Fruit fly (Drosophila melanogaster) whole organism, embryonic: ENCODE data around the gene fliI.
A peak's percentile ranks its signal among the peaks of the same experiment; 100 is the strongest.

Experiments used
- Antp ChIP-seq: fragments of 200-800 bp; sonication (Bioruptor generic); optimal IDR thresholded peaks from 3 replicates; lab custom pipeline; 2016; ENCODE audit warnings: missing biosample characterization, missing genetic modification characterization
- CG10366 ChIP-seq: fragments of 200-800 bp; sonication (Bioruptor generic); IDR thresholded peaks from 2 replicates; pipeline ENCODE4 v1.3.6; 2022; ENCODE audit warnings: missing biosample characterization, missing genetic modification characterization
- CG10543 ChIP-seq: fragments of 200-800 bp; sonication (Bioruptor generic); optimal IDR thresholded peaks from 3 replicates; lab custom pipeline; 2017; ENCODE audit warnings: missing biosample characterization, mild to moderate bottlenecking, missing genetic modification characterization, moderate library complexity
- CG17359 ChIP-seq: fragments of 200-800 bp; sonication (Bioruptor generic); optimal IDR thresholded peaks from 3 replicates; lab custom pipeline; 2018; ENCODE audit warnings: missing biosample characterization, mild to moderate bottlenecking, missing genetic modification characterization, moderate library complexity
- CG17568 ChIP-seq: fragments of 200-800 bp; sonication (Bioruptor generic); optimal IDR thresholded peaks from 2 replicates; lab custom pipeline; 2018; ENCODE audit warnings: missing biosample characterization, mild to moderate bottlenecking, missing genetic modification characterization, moderate library complexity
- CG3065 ChIP-seq: fragments of 200-800 bp; sonication (Bioruptor generic); optimal IDR thresholded peaks from 2 replicates; lab custom pipeline; 2016; ENCODE audit warnings: missing biosample characterization, missing genetic modification characterization
- CG33557 ChIP-seq: fragments of 200-800 bp; sonication (Bioruptor generic); optimal IDR thresholded peaks from 2 replicates; lab custom pipeline; 2019; ENCODE audit warnings: missing biosample characterization, mild to moderate bottlenecking, missing genetic modification characterization, moderate library complexity
- CG4328 ChIP-seq: fragments of 200-800 bp; sonication (Bioruptor generic); optimal IDR thresholded peaks from 3 replicates; lab custom pipeline; 2017; ENCODE audit warnings: missing biosample characterization, missing genetic modification reagents, missing genetic modification characterization
- CG4730 ChIP-seq: fragments of 200-800 bp; sonication (Bioruptor generic); IDR thresholded peaks from 2 replicates; pipeline ENCODE4 v1.3.6; 2022; ENCODE audit warnings: missing biosample characterization, missing genetic modification characterization
- CG4854 ChIP-seq: fragments of 200-800 bp; sonication (Bioruptor generic); optimal IDR thresholded peaks from 2 replicates; lab custom pipeline; 2016; ENCODE audit warnings: missing biosample characterization, missing genetic modification characterization, inconsistent platforms
- CG5245 ChIP-seq: fragments of 200-800 bp; sonication (Bioruptor generic); optimal IDR thresholded peaks from 3 replicates; lab custom pipeline; 2016; ENCODE audit warnings: missing biosample characterization, missing genetic modification characterization
- CG7987 ChIP-seq: fragments of 200-800 bp; sonication (Bioruptor generic); optimal IDR thresholded peaks from 2 replicates; lab custom pipeline; 2018; ENCODE audit warnings: missing biosample characterization, mild to moderate bottlenecking, missing genetic modification characterization, moderate library complexity
- CG9215 ChIP-seq: fragments of 200-800 bp; sonication (Bioruptor generic); IDR thresholded peaks from 2 replicates; pipeline ENCODE4 v1.3.6; 2022; ENCODE audit warnings: missing biosample characterization, missing genetic modification characterization
- Camta ChIP-seq: fragments of 200-800 bp; sonication (Bioruptor generic); optimal IDR thresholded peaks from 2 replicates; lab custom pipeline; 2016; ENCODE audit warnings: missing biosample characterization, missing genetic modification characterization
- Dbx ChIP-seq: fragments of 200-800 bp; sonication (Bioruptor generic); IDR thresholded peaks from 3 replicates; pipeline ENCODE4 v1.3.6; 2022; ENCODE audit warnings: missing biosample characterization, missing genetic modification characterization
- Ets97D ChIP-seq: fragments of 200-800 bp; sonication (Bioruptor generic); optimal IDR thresholded peaks from 3 replicates; lab custom pipeline; 2016; ENCODE audit warnings: missing biosample characterization, missing genetic modification characterization
- Hey ChIP-seq: fragments of 200-800 bp; sonication (Bioruptor generic); optimal IDR thresholded peaks from 3 replicates; lab custom pipeline; 2018; ENCODE audit warnings: missing biosample characterization, mild to moderate bottlenecking, missing genetic modification characterization
- Hmx ChIP-seq: fragments of 200-800 bp; sonication (Bioruptor generic); optimal IDR thresholded peaks from 2 replicates; lab custom pipeline; 2016; ENCODE audit warnings: missing biosample characterization, missing genetic modification characterization
- Lhr ChIP-seq: fragments of 200-800 bp; sonication (Bioruptor generic); optimal IDR thresholded peaks from 3 replicates; lab custom pipeline; 2017; ENCODE audit warnings: mild to moderate bottlenecking, missing biosample characterization, missing genetic modification reagents, missing genetic modification characterization
- MESR4 ChIP-seq: fragments of 200-800 bp; sonication (Bioruptor generic); optimal IDR thresholded peaks from 2 replicates; lab custom pipeline; 2018; ENCODE audit warnings: missing biosample characterization, mild to moderate bottlenecking, missing genetic modification characterization, moderate library complexity
- Max ChIP-seq: fragments of 200-800 bp; sonication (Bioruptor generic); optimal IDR thresholded peaks from 2 replicates; lab custom pipeline; 2016; ENCODE audit warnings: missing biosample characterization, mild to moderate bottlenecking, missing genetic modification characterization
- Mes4 ChIP-seq: fragments of 200-800 bp; sonication (Bioruptor generic); optimal IDR thresholded peaks from 2 replicates; lab custom pipeline; 2016; ENCODE audit warnings: missing biosample characterization, missing genetic modification characterization
- Taf1 ChIP-seq: fragments of 200-800 bp; sonication (Bioruptor generic); IDR thresholded peaks from 2 replicates; pipeline ENCODE4 v1.3.6; 2022; ENCODE audit warnings: missing biosample characterization, missing genetic modification characterization
- amos ChIP-seq: fragments of 200-800 bp; sonication (Bioruptor generic); IDR thresholded peaks from 2 replicates; pipeline ENCODE4 v1.3.6; 2022; ENCODE audit warnings: missing biosample characterization, missing genetic modification characterization; ENCODE audit not compliant: partially characterized antibody
- ato ChIP-seq: fragments of 200-800 bp; sonication (Bioruptor generic); IDR thresholded peaks from 2 replicates; pipeline ENCODE4 v1.3.6; 2022; ENCODE audit warnings: missing biosample characterization, missing genetic modification characterization; ENCODE audit not compliant: partially characterized antibody
- bcd ChIP-seq: fragments of 200-800 bp; sonication (Bioruptor generic); optimal IDR thresholded peaks from 2 replicates; lab custom pipeline; 2017; ENCODE audit warnings: missing biosample characterization, mild to moderate bottlenecking, missing genetic modification characterization
- cato ChIP-seq: fragments of 200-800 bp; sonication (Bioruptor generic); optimal IDR thresholded peaks from 2 replicates; lab custom pipeline; 2016; ENCODE audit warnings: missing biosample characterization, missing genetic modification characterization, borderline replicate concordance
- chinmo ChIP-seq: fragments of 200-800 bp; sonication (Bioruptor generic); IDR thresholded peaks from 4 replicates; pipeline ENCODE4 v1.3.6; 2022; ENCODE audit warnings: missing biosample characterization, missing genetic modification characterization; ENCODE audit not compliant: partially characterized antibody
- da ChIP-seq: fragments of 200-800 bp; sonication (Bioruptor generic); optimal IDR thresholded peaks from 2 replicates; lab custom pipeline; 2016; ENCODE audit warnings: missing biosample characterization, missing genetic modification characterization
- dpn ChIP-seq, 2 experiments: fragments of 200-800 bp; sonication (Bioruptor generic); optimal IDR thresholded peaks; 3 replicates each; lab custom pipeline; 2016; ENCODE audit warnings: missing biosample characterization in 2 of 2, missing genetic modification characterization in 2 of 2
- gcm ChIP-seq: fragments of 200-800 bp; sonication (Bioruptor generic); optimal IDR thresholded peaks from 2 replicates; lab custom pipeline; 2019; ENCODE audit warnings: missing biosample characterization, mild to moderate bottlenecking, missing genetic modification characterization, moderate library complexity
- gfzf ChIP-seq: fragments of 200-800 bp; sonication (Bioruptor generic); optimal IDR thresholded peaks from 2 replicates; lab custom pipeline; 2016; ENCODE audit warnings: missing biosample characterization, mild to moderate bottlenecking, missing genetic modification characterization, moderate library complexity
- gsb ChIP-seq: fragments of 200-800 bp; sonication (Bioruptor generic); IDR thresholded peaks from 2 replicates; pipeline ENCODE4 v1.3.6; 2022; ENCODE audit warnings: missing biosample characterization, missing genetic modification characterization
- maf-S ChIP-seq: fragments of 200-800 bp; sonication (Bioruptor generic); optimal IDR thresholded peaks from 2 replicates; lab custom pipeline; 2016; ENCODE audit warnings: missing biosample characterization, missing genetic modification characterization
- nerfin-2 ChIP-seq: fragments of 200-800 bp; sonication (Bioruptor generic); IDR thresholded peaks from 2 replicates; pipeline ENCODE4 v1.3.6; 2022; ENCODE audit warnings: missing biosample characterization, missing genetic modification characterization; ENCODE audit not compliant: partially characterized antibody
- pan ChIP-seq, 4 experiments: fragments of >200 bp in 3 of 4; fragments of 200-800 bp in 1 of 4; sonication (Bioruptor generic) in 1 of 4; optimal IDR thresholded peaks in 3 of 4; IDR thresholded peaks in 1 of 4; 2 replicates each; pipeline versions ENCODE4 v1.3.6 to Lab custom; 2017 to 2022; ENCODE audit warnings: missing biosample characterization in 2 of 4, missing genetic modification characterization in 2 of 4, mixed read lengths in 1 of 4
- pita ChIP-seq: fragments of 200-800 bp; sonication (Bioruptor generic); optimal IDR thresholded peaks from 2 replicates; lab custom pipeline; 2017; ENCODE audit warnings: missing biosample characterization, mild to moderate bottlenecking, missing genetic modification characterization
- pnt ChIP-seq: fragments of 200-800 bp; sonication (Bioruptor generic); optimal IDR thresholded peaks from 3 replicates; lab custom pipeline; 2016; ENCODE audit warnings: missing biosample characterization, missing genetic modification characterization
- salm ChIP-seq: fragments of 200-800 bp; sonication (Bioruptor generic); optimal IDR thresholded peaks from 2 replicates; lab custom pipeline; 2018; ENCODE audit warnings: missing biosample characterization, mild to moderate bottlenecking, missing genetic modification characterization
- slbo ChIP-seq: fragments of 200-800 bp; sonication (Bioruptor generic); IDR thresholded peaks from 2 replicates; pipeline ENCODE4 v1.3.6; 2022; ENCODE audit warnings: missing biosample characterization, missing genetic modification characterization
- so ChIP-seq: fragments of 200-800 bp; sonication (Bioruptor generic); IDR thresholded peaks from 3 replicates; pipeline ENCODE4 v1.3.6; 2022; ENCODE audit warnings: missing biosample characterization, missing genetic modification characterization
- sqz ChIP-seq: fragments of 200-800 bp; sonication (Bioruptor generic); optimal IDR thresholded peaks from 3 replicates; lab custom pipeline; 2018; ENCODE audit warnings: missing biosample characterization, mild to moderate bottlenecking, missing genetic modification characterization
- sug ChIP-seq: fragments of 200-800 bp; optimal IDR thresholded peaks from 2 replicates; lab custom pipeline; 2019; ENCODE audit warnings: missing biosample characterization, mild to moderate bottlenecking, missing genetic modification characterization, moderate library complexity
- tll ChIP-seq, 2 experiments: fragments of 200-800 bp in 1 of 2; fragments of >200 bp in 1 of 2; sonication (Bioruptor generic) in 1 of 2; optimal IDR thresholded peaks; 2 replicates each; lab custom pipeline; 2017 to 2019; ENCODE audit warnings: missing biosample characterization in 2 of 2, missing genetic modification characterization in 2 of 2, mild to moderate bottlenecking in 1 of 2, moderate library complexity in 1 of 2
- ttk ChIP-seq: fragments of 200-800 bp; sonication (Bioruptor generic); IDR thresholded peaks from 2 replicates; pipeline ENCODE4 v2.1.2; 2022; ENCODE audit warnings: missing biosample characterization, missing genetic modification characterization
- vfl ChIP-seq: fragments of 200-800 bp; sonication (Bioruptor generic); optimal IDR thresholded peaks from 2 replicates; lab custom pipeline; 2016; ENCODE audit warnings: missing biosample characterization, missing genetic modification characterization
- zen ChIP-seq: fragments of 200-800 bp; sonication (Bioruptor generic); optimal IDR thresholded peaks from 3 replicates; lab custom pipeline; 2018; ENCODE audit warnings: missing biosample characterization, mild to moderate bottlenecking, missing genetic modification characterization, moderate library complexity
- zfh1 ChIP-seq: fragments of 200-800 bp; sonication (Bioruptor generic); IDR thresholded peaks from 3 replicates; pipeline ENCODE4 v1.3.6; 2022; ENCODE audit warnings: missing biosample characterization, missing genetic modification characterization

Gene fliI

dm6 chrX:21367363-21368072, 28.0 kb downstream of the fliI start (continued):
- TF ChIP-seq Ets97D (GFP tag; lab: Kevin White, UChicago): peak; percentile 87
- peak; percentile 97 for TF ChIP-seq sug (tag; lab: Kevin White, UChicago)
- peak; percentile 97 for TF ChIP-seq vfl (GFP tag; lab: Kevin White, UChicago)
- TF ChIP-seq pan (optimal IDR thresholded peaks at IDR 0.05; lab: Kevin White, UChicago): no peak
- peak in 1 of 2 experiments; percentile 97 for TF ChIP-seq pan (GFP tag; optimal IDR thresholded peaks at IDR 0.05 in 1 of 2, IDR thresholded peaks at IDR 0.05 in 1 of 2)
- peak; percentile 87 for TF ChIP-seq Hmx (GFP tag; lab: Kevin White, UChicago)
- peak; percentile 94 for TF ChIP-seq Lhr (GFP tag; lab: Kevin White, UChicago)
- peak; percentile 98 for TF ChIP-seq CG17359 (tag; lab: Kevin White, UChicago)
- TF ChIP-seq bcd: peak; percentile 99
- no peak for TF ChIP-seq gfzf (GFP tag; lab: Kevin White, UChicago)
- TF ChIP-seq ato (GFP tag; lab: Robert Waterston, UW): no peak
- TF ChIP-seq cato (GFP tag; lab: Kevin White, UChicago): peak; percentile 97
- no peak for TF ChIP-seq pita (GFP tag; lab: Kevin White, UChicago)
- no peak for TF ChIP-seq nerfin-2 (GFP tag; lab: Robert Waterston, UW)
- peak; percentile 81 for TF ChIP-seq da (GFP tag; lab: Kevin White, UChicago)
- peak; percentile 98 for TF ChIP-seq gcm
- no peak for TF ChIP-seq amos (GFP tag; lab: Robert Waterston, UW)
- peak; percentile 97 for TF ChIP-seq salm (tag; lab: Kevin White, UChicago)
- TF ChIP-seq CG7987 (GFP tag; lab: Kevin White, UChicago): peak; percentile 92
- TF ChIP-seq sqz: peak; percentile 94
- TF ChIP-seq chinmo (GFP tag; lab: Robert Waterston, UW): 0 out of 4 replicates have a peak, but pooled peaks have one; percentile 45
- TF ChIP-seq so (GFP tag; lab: Robert Waterston, UW): peak; percentile 97
- TF ChIP-seq CG10543: peak; percentile 99
- TF ChIP-seq Camta: peak; percentile 97
- peak in 1 of 2 experiments; percentile 47 for TF ChIP-seq tll (GFP tag; optimal IDR thresholded peaks at IDR 0.05; lab: Kevin White, UChicago)
- TF ChIP-seq Max: peak; percentile 97
- peak; percentile 94 for TF ChIP-seq CG4854
- TF ChIP-seq zen (tag; lab: Kevin White, UChicago): peak; percentile 90
- peak; percentile 95 for TF ChIP-seq CG10366 (GFP tag; lab: Robert Waterston, UW)
- peak; percentile 96 for TF ChIP-seq CG9215 (GFP tag; lab: Robert Waterston, UW)
- peak; percentile 93 for TF ChIP-seq CG4730 (GFP tag; lab: Robert Waterston, UW)
- TF ChIP-seq Mes4: peak; percentile 93
- peak; percentile 97 to 98 for TF ChIP-seq dpn (GFP tag; optimal IDR thresholded peaks at IDR 0.05; lab: Kevin White, UChicago)
- TF ChIP-seq Taf1: peak; percentile 94
- TF ChIP-seq maf-S (GFP tag; lab: Kevin White, UChicago): peak; percentile 95
- TF ChIP-seq zfh1 (GFP tag; lab: Robert Waterston, UW): peak; percentile 94
- TF ChIP-seq CG4328 (GFP tag; lab: Kevin White, UChicago): peak; percentile 99
- TF ChIP-seq pnt: peak; percentile 94
- TF ChIP-seq CG3065 (GFP tag; lab: Kevin White, UChicago): peak; percentile 87
- TF ChIP-seq MESR4 (GFP tag; lab: Kevin White, UChicago): peak; percentile 39
- TF ChIP-seq CG33557 (GFP tag; lab: Kevin White, UChicago): peak; percentile 95
- peak; percentile 94 for TF ChIP-seq ttk (GFP tag; lab: Robert Waterston, UW)
- peak; percentile 97 for TF ChIP-seq Dbx (GFP tag; lab: Robert Waterston, UW)
- peak; percentile 94 for TF ChIP-seq CG5245 (GFP tag; lab: Kevin White, UChicago)
- TF ChIP-seq gsb (GFP tag; lab: Robert Waterston, UW): peak; percentile 94
- TF ChIP-seq Antp (GFP tag; lab: Kevin White, UChicago): peak; percentile 92
- peak; percentile 95 for TF ChIP-seq CG17568 (GFP tag; lab: Kevin White, UChicago)
- TF ChIP-seq Hey: peak; percentile 90
- TF ChIP-seq slbo (GFP tag; lab: Robert Waterston, UW): peak; percentile 97
